Worm (Caenorhabditis elegans) whole organism, L2 larva: ENCODE data around the gene E02C12.11.

ENCODE experiments used
- R02D3.7 ChIP-seq: fragments of 150-350 bp; optimal IDR thresholded peaks from 2 replicates; lab custom pipeline; 2014; ENCODE audit warnings: missing biosample characterization, missing genetic modification characterization
- gmeb-1 ChIP-seq: fragments of 150-350 bp; optimal IDR thresholded peaks from 2 replicates; lab custom pipeline; 2014; ENCODE audit warnings: missing biosample characterization, missing genetic modification characterization
- nhr-77 ChIP-seq: fragments of 150-350 bp; optimal IDR thresholded peaks from 2 replicates; lab custom pipeline; 2014; ENCODE audit warnings: missing biosample characterization, missing genetic modification characterization
- unc-39 ChIP-seq: fragments of 150-350 bp; optimal IDR thresholded peaks from 2 replicates; lab custom pipeline; 2014; ENCODE audit warnings: missing biosample characterization, missing genetic modification characterization

ce11 chrV:9376417-9376816 is 3.3 kb downstream of the E02C12.11 start, which contains the start of gene E02C12.19:
- TF ChIP-seq unc-39 (no peak), gmeb-1 (tag; lab: Kevin White, UChicago) (no peak), R02D3.7 (no peak), nhr-77 (tag; lab: Kevin White, UChicago) (no peak)
